Fruit fly (Drosophila melanogaster) whole organism, prepupa: Measurements from ENCODE around the gene wts.

Experiments used
- Blimp-1 ChIP-seq: fragments of 200-800 bp; sonication (Bioruptor generic); optimal IDR thresholded peaks from 3 replicates; lab custom pipeline; 2017; ENCODE audit warnings: missing biosample characterization, missing genetic modification characterization, mild to moderate bottlenecking, moderate library complexity, missing genetic modification reagents
- CG10669 ChIP-seq: fragments of 200-800 bp; sonication (Bioruptor generic); optimal IDR thresholded peaks from 3 replicates; lab custom pipeline; 2018; ENCODE audit warnings: missing biosample characterization, mild to moderate bottlenecking, missing genetic modification characterization, moderate library complexity
- CG11902 ChIP-seq: fragments of 200-800 bp; sonication (Bioruptor generic); optimal IDR thresholded peaks from 3 replicates; lab custom pipeline; 2016; ENCODE audit warnings: missing biosample characterization, missing genetic modification characterization
- CG15336 ChIP-seq: fragments of 200-800 bp; sonication (Bioruptor generic); IDR thresholded peaks from 2 replicates; pipeline ENCODE4 v1.3.6; 2022; ENCODE audit warnings: missing biosample characterization, missing genetic modification characterization
- CG1621 ChIP-seq: fragments of 200-800 bp; sonication (Bioruptor generic); optimal IDR thresholded peaks from 3 replicates; lab custom pipeline; 2018; ENCODE audit warnings: missing biosample characterization, mild to moderate bottlenecking, missing genetic modification characterization
- CG16779 ChIP-seq: fragments of 200-800 bp; sonication (Bioruptor generic); optimal IDR thresholded peaks from 3 replicates; lab custom pipeline; 2017; ENCODE audit warnings: missing biosample characterization, mild to moderate bottlenecking, missing genetic modification characterization
- CG3032 ChIP-seq: fragments of 200-800 bp; optimal IDR thresholded peaks from 2 replicates; lab custom pipeline; 2019; ENCODE audit warnings: missing biosample characterization, mild to moderate bottlenecking, missing genetic modification characterization, moderate library complexity
- CG31627 ChIP-seq: fragments of 200-800 bp; sonication (Bioruptor generic); optimal IDR thresholded peaks from 3 replicates; lab custom pipeline; 2016; ENCODE audit warnings: missing biosample characterization, missing genetic modification characterization
- CG32006 ChIP-seq: fragments of 200-800 bp; sonication (Bioruptor generic); optimal IDR thresholded peaks from 3 replicates; lab custom pipeline; 2017; ENCODE audit warnings: missing biosample characterization, mild to moderate bottlenecking, missing genetic modification characterization
- CG34406 ChIP-seq: fragments of 200-800 bp; sonication (Bioruptor generic); optimal IDR thresholded peaks from 3 replicates; lab custom pipeline; 2016; ENCODE audit warnings: missing biosample characterization, missing genetic modification characterization
- CG3919 ChIP-seq: fragments of 200-800 bp; sonication (Bioruptor generic); optimal IDR thresholded peaks from 3 replicates; lab custom pipeline; 2016; ENCODE audit warnings: missing biosample characterization, missing genetic modification characterization
- CG4318 ChIP-seq: fragments of 200-800 bp; sonication (Bioruptor generic); optimal IDR thresholded peaks from 3 replicates; lab custom pipeline; 2017; ENCODE audit warnings: missing biosample characterization, mild to moderate bottlenecking, missing genetic modification characterization
- CG6163 ChIP-seq: fragments of 200-800 bp; sonication (Bioruptor generic); IDR thresholded peaks from 3 replicates; pipeline ENCODE4 v1.3.6; 2022; ENCODE audit warnings: missing biosample characterization, missing genetic modification characterization
- CG6276 ChIP-seq: fragments of 200-800 bp; sonication (Bioruptor generic); optimal IDR thresholded peaks from 2 replicates; lab custom pipeline; 2017; ENCODE audit warnings: missing biosample characterization, mild to moderate bottlenecking, missing genetic modification characterization
- CG6792 ChIP-seq: fragments of 200-800 bp; sonication (Bioruptor generic); optimal IDR thresholded peaks from 3 replicates; lab custom pipeline; 2016; ENCODE audit warnings: missing biosample characterization, missing genetic modification characterization
- CG6808 ChIP-seq: fragments of 200-800 bp; sonication (Bioruptor generic); optimal IDR thresholded peaks from 3 replicates; lab custom pipeline; 2017; ENCODE audit warnings: missing biosample characterization, missing genetic modification characterization, mild to moderate bottlenecking, moderate library complexity, missing genetic modification reagents
- CG6854 ChIP-seq: fragments of 200-800 bp; sonication (Bioruptor generic); optimal IDR thresholded peaks from 2 replicates; lab custom pipeline; 2017; ENCODE audit warnings: missing biosample characterization, mild to moderate bottlenecking, missing genetic modification characterization
- CG7368 ChIP-seq: fragments of 200-800 bp; sonication (Bioruptor generic); optimal IDR thresholded peaks from 3 replicates; lab custom pipeline; 2016; ENCODE audit warnings: missing biosample characterization, missing genetic modification characterization
- CG8319 ChIP-seq: fragments of 200-800 bp; sonication (Bioruptor generic); optimal IDR thresholded peaks from 3 replicates; lab custom pipeline; 2016; ENCODE audit warnings: missing biosample characterization, missing genetic modification characterization
- CG8632 ChIP-seq: fragments of 200-800 bp; sonication (Bioruptor generic); optimal IDR thresholded peaks from 3 replicates; lab custom pipeline; 2016; ENCODE audit warnings: missing biosample characterization, missing genetic modification characterization
- Eip75B ChIP-seq: fragments of 200-800 bp; sonication (Bioruptor generic); optimal IDR thresholded peaks from 3 replicates; lab custom pipeline; 2016; ENCODE audit warnings: missing biosample characterization, missing genetic modification characterization
- Eip78C ChIP-seq: fragments of 200-800 bp; sonication (Bioruptor generic); peaks from one replicate; lab custom pipeline; 2016; ENCODE audit warnings: missing biosample characterization, missing genetic modification characterization
- Eip93F ChIP-seq: fragments of 200-800 bp; sonication (Bioruptor generic); optimal IDR thresholded peaks from 2 replicates; lab custom pipeline; 2016; ENCODE audit warnings: missing biosample characterization, mild to moderate bottlenecking, missing genetic modification characterization
- Ets96B ChIP-seq: fragments of 200-800 bp; optimal IDR thresholded peaks from 2 replicates; lab custom pipeline; 2019; ENCODE audit warnings: missing biosample characterization, mild to moderate bottlenecking, missing genetic modification characterization, moderate library complexity
- Gug ChIP-seq: fragments of 200-800 bp; sonication (Bioruptor generic); IDR thresholded peaks from 2 replicates; pipeline ENCODE4 v1.3.6; 2022; ENCODE audit warnings: missing biosample characterization, missing genetic modification characterization
- Hr38 ChIP-seq: sonication (Bioruptor generic); optimal IDR thresholded peaks from 2 replicates; lab custom pipeline; 2016; ENCODE audit warnings: missing biosample characterization, missing genetic modification characterization
- Lpt ChIP-seq: fragments of 200-800 bp; sonication (Bioruptor generic); optimal IDR thresholded peaks from 3 replicates; lab custom pipeline; 2016; ENCODE audit warnings: missing biosample characterization, missing genetic modification characterization
- Met ChIP-seq: fragments of 200-800 bp; sonication (Bioruptor generic); optimal IDR thresholded peaks from 3 replicates; lab custom pipeline; 2016; ENCODE audit warnings: missing biosample characterization, missing genetic modification characterization
- OdsH ChIP-seq: fragments of 200-800 bp; sonication (Bioruptor generic); optimal IDR thresholded peaks from 3 replicates; lab custom pipeline; 2016; ENCODE audit warnings: missing biosample characterization, missing genetic modification characterization
- Smox ChIP-seq: fragments of 200-800 bp; sonication (Bioruptor generic); optimal IDR thresholded peaks from 3 replicates; lab custom pipeline; 2016; ENCODE audit warnings: missing biosample characterization, missing genetic modification characterization
- Sox102F ChIP-seq: fragments of 200-800 bp; sonication (Bioruptor generic); optimal IDR thresholded peaks from 2 replicates; lab custom pipeline; 2016; ENCODE audit warnings: missing biosample characterization, mild to moderate bottlenecking, missing genetic modification characterization
- Sox15 ChIP-seq: fragments of 200-800 bp; sonication (Bioruptor generic); optimal IDR thresholded peaks from 3 replicates; lab custom pipeline; 2016; ENCODE audit warnings: missing biosample characterization, missing genetic modification characterization
- acj6 ChIP-seq: fragments of 200-800 bp; sonication (Bioruptor generic); optimal IDR thresholded peaks from 3 replicates; lab custom pipeline; 2016; ENCODE audit warnings: missing biosample characterization, missing genetic modification characterization
- cyc ChIP-seq: fragments of 200-800 bp; sonication (Bioruptor generic); optimal IDR thresholded peaks from 3 replicates; lab custom pipeline; 2016; ENCODE audit warnings: missing biosample characterization, missing genetic modification characterization
- dsx ChIP-seq: fragments of 200-800 bp; optimal IDR thresholded peaks from 3 replicates; lab custom pipeline; 2019; ENCODE audit warnings: missing biosample characterization, mild to moderate bottlenecking, missing genetic modification characterization, moderate library complexity; ENCODE audit not compliant: poor library complexity, severe bottlenecking
- eg ChIP-seq: fragments of 200-800 bp; sonication (Bioruptor generic); IDR thresholded peaks from 3 replicates; pipeline ENCODE4 v1.3.6; 2022; ENCODE audit warnings: missing biosample characterization, missing genetic modification characterization
- esn ChIP-seq: fragments of 200-800 bp; sonication (Bioruptor generic); optimal IDR thresholded peaks from 2 replicates; lab custom pipeline; 2016; ENCODE audit warnings: missing biosample characterization, mild to moderate bottlenecking, missing genetic modification characterization, moderate library complexity
- fd59A ChIP-seq: fragments of 200-800 bp; sonication (Bioruptor generic); optimal IDR thresholded peaks from 2 replicates; lab custom pipeline; 2017; ENCODE audit warnings: missing biosample characterization, mild to moderate bottlenecking, missing genetic modification characterization, missing genetic modification reagents
- fd85E ChIP-seq: fragments of 200-800 bp; sonication (Bioruptor generic); optimal IDR thresholded peaks from 3 replicates; lab custom pipeline; 2016; ENCODE audit warnings: missing biosample characterization, missing genetic modification characterization
- fkh ChIP-seq: fragments of 200-800 bp; sonication (Bioruptor generic); optimal IDR thresholded peaks from 3 replicates; lab custom pipeline; 2017; ENCODE audit warnings: missing biosample characterization, mild to moderate bottlenecking, missing genetic modification characterization, moderate library complexity
- lz ChIP-seq: fragments of 200-800 bp; sonication (Bioruptor generic); optimal IDR thresholded peaks from 3 replicates; lab custom pipeline; 2016; ENCODE audit warnings: missing biosample characterization, missing genetic modification characterization
- net ChIP-seq: fragments of 200-800 bp; sonication (Bioruptor generic); optimal IDR thresholded peaks from 3 replicates; lab custom pipeline; 2016; ENCODE audit warnings: missing biosample characterization, missing genetic modification characterization
- salr ChIP-seq, 2 experiments: fragments of 200-800 bp; sonication (Bioruptor generic); optimal IDR thresholded peaks; 3 replicates each; lab custom pipeline; 2016 to 2018; ENCODE audit warnings: missing biosample characterization in 2 of 2, missing genetic modification characterization in 2 of 2, mild to moderate bottlenecking in 1 of 2
- ss ChIP-seq, 2 experiments: fragments of 200-800 bp; sonication (Bioruptor generic); optimal IDR thresholded peaks; 2 replicates in 1 of 2; 3 replicates in 1 of 2; lab custom pipeline; 2017 to 2018; ENCODE audit warnings: mild to moderate bottlenecking in 2 of 2, missing biosample characterization in 2 of 2, missing genetic modification characterization in 2 of 2, moderate library complexity in 1 of 2
- svp ChIP-seq: fragments of 200-800 bp; sonication (Bioruptor generic); peaks from one replicate; lab custom pipeline; 2016; ENCODE audit warnings: missing biosample characterization, missing genetic modification characterization
- vri ChIP-seq: fragments of 200-800 bp; sonication (Bioruptor generic); optimal IDR thresholded peaks from 3 replicates; lab custom pipeline; 2016; ENCODE audit warnings: missing biosample characterization, mild to moderate bottlenecking, missing genetic modification characterization

The wts gene

dm6 chr3R:30789363-30789762 lies 17.1 kb downstream of the wts start (continued):
- TF ChIP-seq Ets96B, result no peak
- TF ChIP-seq dsx (GFP tag; lab: Kevin White, UChicago), result no peak
- no peak for TF ChIP-seq CG6276 (GFP tag; lab: Kevin White, UChicago)
- peak; percentile 89 for TF ChIP-seq CG6163 (GFP tag; lab: Robert Waterston, UW)
- peak; percentile 6 for TF ChIP-seq CG16779
- no peak for TF ChIP-seq cyc
- peak; percentile 3 for TF ChIP-seq acj6 (GFP tag; lab: Kevin White, UChicago)
- TF ChIP-seq fkh (GFP tag; lab: Kevin White, UChicago), result no peak
- peak; percentile 58 for TF ChIP-seq CG15336
- no peak for TF ChIP-seq CG6792 (GFP tag; lab: Kevin White, UChicago)
- no peak for TF ChIP-seq fd59A (GFP tag; lab: Kevin White, UChicago)
- peak; percentile 47 for TF ChIP-seq lz (GFP tag; lab: Kevin White, UChicago)
- no peak for TF ChIP-seq svp (GFP tag; lab: Kevin White, UChicago)
- TF ChIP-seq ss (GFP tag; optimal IDR thresholded peaks at IDR 0.05; lab: Kevin White, UChicago), result no peak
- TF ChIP-seq Eip78C (GFP tag; lab: Kevin White, UChicago), result peak; percentile 69
- TF ChIP-seq CG8632 (GFP tag; lab: Kevin White, UChicago), result no peak
- no peak for TF ChIP-seq CG34406 (GFP tag; lab: Kevin White, UChicago)
- no peak for TF ChIP-seq CG7368 (GFP tag; lab: Kevin White, UChicago)
- TF ChIP-seq CG11902, result no peak
- TF ChIP-seq fd85E (GFP tag; lab: Kevin White, UChicago), result no peak
- TF ChIP-seq CG6854 (GFP tag; lab: Kevin White, UChicago), result no peak
- peak; percentile 61 for TF ChIP-seq Gug (GFP tag; lab: Robert Waterston, UW)
- TF ChIP-seq CG6808 (GFP tag; lab: Kevin White, UChicago), result no peak
- TF ChIP-seq Lpt (GFP tag; lab: Kevin White, UChicago), result no peak
- TF ChIP-seq Hr38, result no peak
- no peak for TF ChIP-seq Sox102F (GFP tag; lab: Kevin White, UChicago)

- TF ChIP-seq cyc (no peak), CG3032 (no peak), svp (GFP tag; lab: Kevin White, UChicago) (peak; percentile 55), Eip93F (GFP tag; lab: Kevin White, UChicago) (no peak), esn (GFP tag; lab: Kevin White, UChicago) (no peak), fd59A (GFP tag; lab: Kevin White, UChicago) (no peak), net (GFP tag; lab: Kevin White, UChicago) (peak; percentile 14), fkh (GFP tag; lab: Kevin White, UChicago) (no peak), lz (GFP tag; lab: Kevin White, UChicago) (no peak)
Measured at dm6 chr3R:30782553-30782952, 23.9 kb downstream of the wts start.

- TF ChIP-seq CG3919 (GFP tag; lab: Kevin White, UChicago) (peak; percentile 93), vri (GFP tag; lab: Kevin White, UChicago) (peak; percentile 53), CG6854 (GFP tag; lab: Kevin White, UChicago) (peak; percentile 36), CG16779 (peak; percentile 81), OdsH (GFP tag; lab: Kevin White, UChicago) (peak; percentile 95), Smox (GFP tag; lab: Kevin White, UChicago) (peak; percentile 84), ss (GFP tag; optimal IDR thresholded peaks at IDR 0.05; lab: Kevin White, UChicago) (peak; percentile 89 to 95), Met (peak; percentile 72), acj6 (GFP tag; lab: Kevin White, UChicago) (peak; percentile 93), eg (GFP tag; lab: Robert Waterston, UW) (peak; percentile 97), salr (GFP tag; optimal IDR thresholded peaks at IDR 0.05; lab: Kevin White, UChicago) (peak; percentile 88 to 90), Blimp-1 (GFP tag; lab: Kevin White, UChicago) (peak; percentile 42), CG32006 (peak; percentile 96), CG10669 (GFP tag; lab: Kevin White, UChicago) (peak; percentile 94), CG8319 (GFP tag; lab: Kevin White, UChicago) (peak; percentile 82), Eip75B (GFP tag; lab: Kevin White, UChicago) (peak; percentile 87), CG6808 (GFP tag; lab: Kevin White, UChicago) (peak; percentile 91), fkh (GFP tag; lab: Kevin White, UChicago) (peak; percentile 96), CG31627 (GFP tag; lab: Kevin White, UChicago) (peak; percentile 87), CG6163 (GFP tag; lab: Robert Waterston, UW) (peak; percentile 97), Eip93F (GFP tag; lab: Kevin White, UChicago) (no peak), fd85E (GFP tag; lab: Kevin White, UChicago) (peak; percentile 75), Sox15 (GFP tag; lab: Kevin White, UChicago) (peak; percentile 84), CG1621 (peak; percentile 94), lz (GFP tag; lab: Kevin White, UChicago) (peak; percentile 85), Ets96B (peak; percentile 95), CG4318 (GFP tag; lab: Kevin White, UChicago) (peak; percentile 85)
Measured at dm6 chr3R:30781661-30782120, 24.7 kb downstream of the wts start.
